Worm (Caenorhabditis elegans): ENCODE results near the gene try-3.

Gene try-3

ce11 chrIV:6605863-6606262 lies 48.9 kb downstream of the try-3 start, which contains the start of gene nstp-2:
Gene nstp-2, minus strand, starts transcription at chrIV:6606188.
- no peak for TF ChIP-seq ttx-3 (tag; optimal IDR thresholded peaks at IDR 0.05)
- no peak for TF ChIP-seq hlh-6 (tag; optimal IDR thresholded peaks at IDR 0.05)
- TF ChIP-seq sox-4 (tag; optimal IDR thresholded peaks at IDR 0.05) = no peak
- no peak for TF ChIP-seq Y22D7AL.16 (tag; optimal IDR thresholded peaks at IDR 0.05)
- no peak for TF ChIP-seq F13H6.1 (tag; optimal IDR thresholded peaks at IDR 0.05)
- TF ChIP-seq ceh-31 (tag; optimal IDR thresholded peaks at IDR 0.05) = no peak
- no peak for TF ChIP-seq ceh-14 (tag; optimal IDR thresholded peaks at IDR 0.05)
- no peak for TF ChIP-seq K02D7.2 (tag; optimal IDR thresholded peaks at IDR 0.05)
- TF ChIP-seq ceh-6 (GFP tag; optimal IDR thresholded peaks at IDR 0.05) = no peak
- TF ChIP-seq eyg-1 (tag; optimal IDR thresholded peaks at IDR 0.05) = no peak
- TF ChIP-seq ama-1 (optimal IDR thresholded peaks at IDR 0.05) = no peak
- TF ChIP-seq C08G9.2 (tag; optimal IDR thresholded peaks at IDR 0.05) = no peak
- TF ChIP-seq sox-2 (GFP tag; IDR thresholded peaks at IDR 0.05) = no peak

ce11 chrIV:6606587-6606986 lies 49.6 kb downstream of the try-3 start:
- TF ChIP-seq K09A11.1 (tag; optimal IDR thresholded peaks at IDR 0.05; ENCODE audit: insufficient read depth) (no peak), ceh-6 (GFP tag; optimal IDR thresholded peaks at IDR 0.05) (no peak), fax-1 (tag; optimal IDR thresholded peaks at IDR 0.05) (no peak), ceh-30 (tag; optimal IDR thresholded peaks at IDR 0.05) (no peak), npax-4 (tag; optimal IDR thresholded peaks at IDR 0.05) (no peak), tbx-7 (tag; optimal IDR thresholded peaks at IDR 0.05) (no peak), C38D4.7 (GFP tag; optimal IDR thresholded peaks at IDR 0.05) (no peak), sox-2 (GFP tag; IDR thresholded peaks at IDR 0.05) (no peak), che-1 (tag; optimal IDR thresholded peaks at IDR 0.05) (no peak), pros-1 (tag; optimal IDR thresholded peaks at IDR 0.05) (no peak), nhr-11 (tag; optimal IDR thresholded peaks at IDR 0.05) (no peak), tbx-2 (tag; optimal IDR thresholded peaks at IDR 0.05) (no peak), sdc-2 (tag; optimal IDR thresholded peaks at IDR 0.05) (no peak), pat-9 (tag; optimal IDR thresholded peaks at IDR 0.05) (no peak), ceh-9 (tag; optimal IDR thresholded peaks at IDR 0.05) (no peak), nhr-232 (tag; optimal IDR thresholded peaks at IDR 0.05) (no peak), zip-5 (tag; optimal IDR thresholded peaks at IDR 0.05) (no peak), dmd-4 (tag; optimal IDR thresholded peaks at IDR 0.05; ENCODE audit: borderline replicate concordance) (no peak), ets-4 (tag; optimal IDR thresholded peaks at IDR 0.05) (no peak)

ce11 chrIV:6607059-6607458 lies 50.1 kb downstream of the try-3 start:
- no peak for TF ChIP-seq hlh-30 (tag; optimal IDR thresholded peaks at IDR 0.05; ENCODE audit: insufficient read depth)

Data from whole organism, late embryonic.